Worm (Caenorhabditis elegans): ENCODE data around the gene far-4.
A peak's percentile ranks its signal among the peaks of the same experiment; 100 is the strongest.

far-4 gene

ce11 chrV:12997422-12997821, 2.0 kb downstream of the far-4 start, which contains the start of gene far-3:
far-3 (minus strand) TSS chrV:12997522.
- TF ChIP-seq irx-1 (tag; optimal IDR thresholded peaks at IDR 0.05) = no peak
- TF ChIP-seq nhr-237 (tag; optimal IDR thresholded peaks at IDR 0.05) = no peak
- TF ChIP-seq tlp-1 (tag; optimal IDR thresholded peaks at IDR 0.05) = no peak
- TF ChIP-seq lin-35 (GFP tag; optimal IDR thresholded peaks at IDR 0.05) = no peak
- TF ChIP-seq ztf-4 (tag; optimal IDR thresholded peaks at IDR 0.05) = no peak

- TF ChIP-seq lin-35 (GFP tag; optimal IDR thresholded peaks at IDR 0.05) = no peak
- peak; percentile 30 for TF ChIP-seq blmp-1 (tag; optimal IDR thresholded peaks at IDR 0.05)
- peak in 1 of 6 experiments; percentile 29 for TF ChIP-seq elt-3 (tag; optimal IDR thresholded peaks at IDR 0.05)
These were observed 4.2 kb downstream of the far-4 start, which contains the start of gene far-5 for ce11 chrV:12995269-12995668. far-5 (plus strand) TSS chrV:12995569.

ce11 chrV:12992891-12993290, 6.6 kb downstream of the far-4 start, which contains the start of the genes F15B9.11 and dsl-7:
F15B9.11 (minus strand) TSS chrV:12992895.
dsl-7 (plus strand) TSS chrV:12993150.
- TF ChIP-seq blmp-1 (tag; optimal IDR thresholded peaks at IDR 0.05) (peak; percentile 18), lin-14 (GFP tag; optimal IDR thresholded peaks at IDR 0.05) (peak; percentile 60), elt-2 (tag; optimal IDR thresholded peaks at IDR 0.05) (no peak), ztf-4 (tag; optimal IDR thresholded peaks at IDR 0.05) (no peak), zag-1 (tag; optimal IDR thresholded peaks at IDR 0.05) (no peak), mef-2 (tag; optimal IDR thresholded peaks at IDR 0.05) (no peak), nhr-85 (tag) (peak; percentile 82), C04F5.9 (tag; optimal IDR thresholded peaks at IDR 0.05) (no peak), grh-1 (GFP tag; IDR thresholded peaks at IDR 0.05) (0 out of 2 replicates have a peak, but pooled peaks have one; percentile 45), C34B4.2 (tag; optimal IDR thresholded peaks at IDR 0.05) (no peak), zip-4 (GFP tag; optimal IDR thresholded peaks at IDR 0.05) (no peak), pag-3 (tag; optimal IDR thresholded peaks at IDR 0.05; ENCODE audit: borderline replicate concordance, insufficient read depth) (no peak)

- no peak for TF ChIP-seq nhr-84 (tag; optimal IDR thresholded peaks at IDR 0.05)
- no peak for TF ChIP-seq lin-39 (tag; optimal IDR thresholded peaks at IDR 0.05)
- TF ChIP-seq nhr-85 (tag) = peak; percentile 42
These were observed 11.2 kb downstream of the far-4 start, which contains the start of gene F15B9.8 for ce11 chrV:12988256-12988655. F15B9.8 (plus strand) TSS chrV:12988556.

- TF ChIP-seq swsn-7 (tag; optimal IDR thresholded peaks at IDR 0.05) = no peak
- no peak for TF ChIP-seq nhr-28 (tag; optimal IDR thresholded peaks at IDR 0.05)
- TF ChIP-seq elt-2 (tag; optimal IDR thresholded peaks at IDR 0.05) = no peak
- TF ChIP-seq ztf-11 (tag; optimal IDR thresholded peaks at IDR 0.05) = no peak
- TF ChIP-seq ztf-4 (tag; optimal IDR thresholded peaks at IDR 0.05) = no peak
- no peak for TF ChIP-seq lin-35 (GFP tag; optimal IDR thresholded peaks at IDR 0.05)
- TF ChIP-seq elt-3 (tag; optimal IDR thresholded peaks at IDR 0.05) = no peak
These were observed 12.4 kb downstream of the far-4 start, which contains the start of gene shw-3 for ce11 chrV:12987061-12987460. shw-3 (minus strand) TSS chrV:12987161.

ce11 chrV:12974047-12974446, 25.4 kb downstream of the far-4 start:
- TF ChIP-seq vab-15 (tag; optimal IDR thresholded peaks at IDR 0.05) = no peak
- TF ChIP-seq hlh-4 (tag; optimal IDR thresholded peaks at IDR 0.05) = no peak
- no peak for TF ChIP-seq alr-1 (tag; optimal IDR thresholded peaks at IDR 0.05; ENCODE audit: borderline replicate concordance)
- no peak for TF ChIP-seq sptf-1 (tag; optimal IDR thresholded peaks at IDR 0.05)
- no peak for TF ChIP-seq unc-98 (GFP tag; IDR thresholded peaks at IDR 0.05)
- no peak for TF ChIP-seq pax-3 (tag; optimal IDR thresholded peaks at IDR 0.05)

ce11 chrV:12970575-12971160, 28.8 kb downstream of the far-4 start, which contains the start of gene pnn-1:
pnn-1 (plus strand) TSS chrV:12971110.
- TF ChIP-seq lin-14 (GFP tag; optimal IDR thresholded peaks at IDR 0.05) (peak; percentile 37), pqm-1 (tag; optimal IDR thresholded peaks at IDR 0.05) (no peak), blmp-1 (tag; optimal IDR thresholded peaks at IDR 0.05) (peak; percentile 41), hlh-4 (tag; optimal IDR thresholded peaks at IDR 0.05) (no peak), sptf-1 (tag; optimal IDR thresholded peaks at IDR 0.05) (no peak), snu-23 (GFP tag; optimal IDR thresholded peaks at IDR 0.05) (peak; percentile 45), unc-30 (tag; optimal IDR thresholded peaks at IDR 0.05) (no peak), egl-27 (tag; optimal IDR thresholded peaks at IDR 0.05) (no peak), hlh-17 (GFP tag; optimal IDR thresholded peaks at IDR 0.05; ENCODE audit: borderline replicate concordance) (no peak), nhr-84 (tag; optimal IDR thresholded peaks at IDR 0.05) (no peak), jun-1 (tag; optimal IDR thresholded peaks at IDR 0.05) (no peak), dsc-1 (tag; optimal IDR thresholded peaks at IDR 0.05) (no peak), nhr-90 (tag; optimal IDR thresholded peaks at IDR 0.05; ENCODE audit: poor library complexity) (no peak), nhr-47 (tag; optimal IDR thresholded peaks at IDR 0.05) (peak; percentile 37), unc-98 (GFP tag; IDR thresholded peaks at IDR 0.05) (no peak), skn-1 (tag; optimal IDR thresholded peaks at IDR 0.05) (no peak), ceh-63 (GFP tag; optimal IDR thresholded peaks at IDR 0.05) (no peak)

Data from whole organism, L1 larva.